Fruit fly (Drosophila melanogaster) whole organism, adult: ENCODE results near the gene CG31089.

Experiments used
- CG1620 ChIP-seq: fragments of 200-800 bp; sonication (Bioruptor generic); optimal IDR thresholded peaks from 2 replicates; lab custom pipeline; 2016; ENCODE audit warnings: missing biosample characterization, missing genetic modification characterization
- Clk ChIP-seq: fragments of 200-800 bp; sonication (Bioruptor generic); optimal IDR thresholded peaks from 2 replicates; lab custom pipeline; 2017; ENCODE audit warnings: missing biosample characterization, missing genetic modification characterization
- kay ChIP-seq: fragments of 200-800 bp; sonication (Bioruptor generic); peaks from one replicate; lab custom pipeline; 2016; ENCODE audit warnings: missing biosample characterization, missing genetic modification characterization, borderline replicate concordance

DNA sequence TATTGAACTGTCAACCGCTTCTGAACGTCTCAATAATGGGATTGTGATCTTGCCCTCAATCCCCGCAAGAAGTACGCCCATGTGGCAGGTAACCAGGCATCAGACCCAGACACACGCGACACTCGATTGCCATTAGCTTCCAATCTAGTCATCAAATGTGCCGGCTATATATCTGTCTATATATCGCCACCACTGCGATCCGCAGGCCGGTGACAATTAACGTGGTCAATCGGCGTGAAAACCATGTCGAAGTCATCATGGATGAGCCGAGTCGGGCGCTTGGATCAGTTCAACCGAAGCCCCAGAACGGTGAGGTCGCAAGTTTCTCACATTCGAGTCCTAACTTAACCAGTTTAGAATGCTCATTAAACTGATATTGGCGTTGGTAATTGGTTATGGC lies 6.9 kb upstream of the CG31089 start, which contains the start of gene Sodq:
- TF ChIP-seq Clk (GFP tag; lab: Kevin White, UChicago) (no peak), kay (GFP tag; lab: Kevin White, UChicago) (no peak), CG1620 (no peak)
